Worm (Caenorhabditis elegans) whole organism, midembryonic: ENCODE measurements around the gene tsp-12.

Experiments used
- flt-1 ChIP-seq: fragments of 200-800 bp; sonication (Bioruptor generic); IDR thresholded peaks from 2 replicates; pipeline ENCODE4 v1.3.6; 2022; ENCODE audit warnings: missing genetic modification characterization, missing compliant biosample characterization
- ztf-29 ChIP-seq: fragments of 200-800 bp; sonication (Bioruptor generic); IDR thresholded peaks from 2 replicates; pipeline ENCODE4 v1.3.6; 2022; ENCODE audit warnings: missing genetic modification reagents, missing genetic modification characterization, missing compliant biosample characterization

DNA sequence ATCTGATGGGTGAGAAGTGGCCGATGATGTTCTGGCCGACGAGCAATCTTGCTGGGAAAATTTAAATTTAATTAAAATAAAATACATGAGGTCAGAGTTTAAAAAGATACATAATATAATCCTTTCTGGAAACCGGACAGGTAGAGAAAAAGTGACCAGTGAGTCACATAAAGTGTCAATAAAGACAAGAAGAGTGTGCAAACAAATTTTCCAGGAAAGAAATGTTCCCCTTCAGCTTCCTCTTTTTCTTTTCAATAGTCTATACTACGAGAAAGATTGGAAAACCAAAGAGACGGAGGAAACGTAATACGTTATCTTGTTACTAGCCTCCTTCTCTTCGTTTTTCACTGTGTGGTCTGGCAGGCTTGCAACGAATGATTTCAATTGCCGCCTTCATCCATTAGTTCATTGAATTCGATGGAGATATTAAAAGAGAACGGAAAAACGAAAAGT is at the start of gene tsp-12:
- TF ChIP-seq flt-1 (no peak), ztf-29 (GFP tag; lab: Robert Waterston, UW) (no peak)
